Fruit fly (Drosophila melanogaster) whole organism, embryonic: ENCODE measurements around the gene Tsf2.

ENCODE experiments used
- CG10209 ChIP-seq: fragments of 200-800 bp; sonication (Bioruptor generic); optimal IDR thresholded peaks from 3 replicates; lab custom pipeline; 2017; ENCODE audit warnings: missing biosample characterization, mild to moderate bottlenecking, missing genetic modification characterization, missing genetic modification reagents
- CG10462 ChIP-seq: fragments of 200-800 bp; sonication (Bioruptor generic); optimal IDR thresholded peaks from 2 replicates; lab custom pipeline; 2016; ENCODE audit warnings: missing biosample characterization, missing genetic modification characterization
- CG10543 ChIP-seq: fragments of 200-800 bp; sonication (Bioruptor generic); optimal IDR thresholded peaks from 3 replicates; lab custom pipeline; 2017; ENCODE audit warnings: missing biosample characterization, mild to moderate bottlenecking, missing genetic modification characterization, moderate library complexity
- CG10654 ChIP-seq: fragments of 200-800 bp; sonication (Bioruptor generic); optimal IDR thresholded peaks from 2 replicates; lab custom pipeline; 2016; ENCODE audit warnings: missing biosample characterization, missing genetic modification characterization
- CG10979 ChIP-seq: fragments of 200-800 bp; sonication (Bioruptor generic); optimal IDR thresholded peaks from 2 replicates; lab custom pipeline; 2018; ENCODE audit warnings: missing biosample characterization, mild to moderate bottlenecking, missing genetic modification characterization, moderate library complexity
- CG13775 ChIP-seq: fragments of 200-800 bp; sonication (Bioruptor generic); optimal IDR thresholded peaks from 3 replicates; lab custom pipeline; 2017; ENCODE audit warnings: missing biosample characterization, mild to moderate bottlenecking, missing genetic modification characterization
- CG14441 ChIP-seq: fragments of 200-800 bp; sonication (Bioruptor generic); IDR thresholded peaks from 2 replicates; pipeline ENCODE4 v1.3.6; 2022; ENCODE audit warnings: missing biosample characterization, missing genetic modification characterization
- CG14710 ChIP-seq: fragments of 200-800 bp; sonication (Bioruptor generic); optimal IDR thresholded peaks from 3 replicates; lab custom pipeline; 2019; ENCODE audit warnings: missing biosample characterization, mild to moderate bottlenecking, missing genetic modification characterization, moderate library complexity
- CG15269 ChIP-seq: fragments of 200-800 bp; sonication (Bioruptor generic); optimal IDR thresholded peaks from 2 replicates; lab custom pipeline; 2018; ENCODE audit warnings: missing biosample characterization, mild to moderate bottlenecking, missing genetic modification characterization, moderate library complexity
- CG15479 ChIP-seq: fragments of 200-800 bp; sonication (Bioruptor generic); optimal IDR thresholded peaks from 3 replicates; lab custom pipeline; 2019; ENCODE audit warnings: missing biosample characterization, mild to moderate bottlenecking, missing genetic modification characterization, moderate library complexity
- CG15514 ChIP-seq: fragments of 200-800 bp; sonication (Bioruptor generic); optimal IDR thresholded peaks from 3 replicates; lab custom pipeline; 2017; ENCODE audit warnings: missing biosample characterization, missing genetic modification characterization, mild to moderate bottlenecking, moderate library complexity, missing genetic modification reagents
- CG17328 ChIP-seq: fragments of 200-800 bp; sonication (Bioruptor generic); IDR thresholded peaks from 2 replicates; pipeline ENCODE4 v1.3.6; 2022; ENCODE audit warnings: missing biosample characterization, missing genetic modification characterization
- CG30403 ChIP-seq: fragments of 200-800 bp; sonication (Bioruptor generic); optimal IDR thresholded peaks from 3 replicates; lab custom pipeline; 2016; ENCODE audit warnings: missing biosample characterization, missing genetic modification characterization
- CG34224 ChIP-seq: fragments of 200-800 bp; sonication (Bioruptor generic); IDR thresholded peaks from 3 replicates; pipeline ENCODE4 v1.3.6; 2022; ENCODE audit warnings: missing biosample characterization, missing genetic modification characterization; ENCODE audit not compliant: partially characterized antibody
- CG4424 ChIP-seq: fragments of 200-800 bp; sonication (Bioruptor generic); optimal IDR thresholded peaks from 3 replicates; lab custom pipeline; 2016; ENCODE audit warnings: missing biosample characterization, missing genetic modification characterization
- CG5180 ChIP-seq: fragments of 200-800 bp; sonication (Bioruptor generic); optimal IDR thresholded peaks from 3 replicates; lab custom pipeline; 2017; ENCODE audit warnings: missing biosample characterization, missing genetic modification characterization, mild to moderate bottlenecking, moderate library complexity, missing genetic modification reagents
- CG6765 ChIP-seq: fragments of 200-800 bp; sonication (Bioruptor generic); optimal IDR thresholded peaks from 3 replicates; lab custom pipeline; 2017; ENCODE audit warnings: missing biosample characterization, mild to moderate bottlenecking, missing genetic modification characterization
- CG8388 ChIP-seq: fragments of 200-800 bp; sonication (Bioruptor generic); optimal IDR thresholded peaks from 2 replicates; lab custom pipeline; 2019; ENCODE audit warnings: missing biosample characterization, mild to moderate bottlenecking, missing genetic modification characterization, moderate library complexity
- CG8765 ChIP-seq: fragments of 200-800 bp; sonication (Bioruptor generic); IDR thresholded peaks from 2 replicates; pipeline ENCODE4 v1.3.6; 2022; ENCODE audit warnings: missing biosample characterization, missing genetic modification characterization
- CG8924 ChIP-seq: fragments of 200-800 bp; optimal IDR thresholded peaks from 3 replicates; lab custom pipeline; 2019; ENCODE audit warnings: missing biosample characterization, mild to moderate bottlenecking, missing genetic modification characterization, moderate library complexity
- CTCF ChIP-seq: fragments of 200-800 bp; sonication (Bioruptor generic); optimal IDR thresholded peaks from 2 replicates; lab custom pipeline; 2017; ENCODE audit warnings: missing biosample characterization, mild to moderate bottlenecking, missing genetic modification characterization, moderate library complexity
- D ChIP-seq, 2 experiments: fragments of 200-800 bp in 1 of 2; fragments of >200 bp in 1 of 2; sonication (Bioruptor generic) in 1 of 2; optimal IDR thresholded peaks; 2 replicates in 1 of 2; 3 replicates in 1 of 2; lab custom pipeline; 2017; ENCODE audit warnings: mild to moderate bottlenecking in 1 of 2, missing biosample characterization in 1 of 2, missing genetic modification characterization in 1 of 2, missing genetic modification reagents in 1 of 2
- Dek ChIP-seq: fragments of 200-800 bp; sonication (Bioruptor generic); optimal IDR thresholded peaks from 3 replicates; lab custom pipeline; 2019; ENCODE audit warnings: missing biosample characterization, mild to moderate bottlenecking, missing genetic modification characterization, moderate library complexity
- ERR ChIP-seq: fragments of 200-800 bp; sonication (Bioruptor generic); optimal IDR thresholded peaks from 2 replicates; lab custom pipeline; 2016; ENCODE audit warnings: missing biosample characterization, missing genetic modification characterization
- Eip74EF ChIP-seq, 2 experiments: fragments of 200-800 bp in 1 of 2; fragments of >200 bp in 1 of 2; sonication (Bioruptor generic) in 1 of 2; optimal IDR thresholded peaks; 2 replicates each; lab custom pipeline; 2017 to 2019; ENCODE audit warnings: missing biosample characterization in 2 of 2, missing genetic modification characterization in 2 of 2, mild to moderate bottlenecking in 1 of 2, moderate library complexity in 1 of 2
- Ets65A ChIP-seq: fragments of 200-800 bp; sonication (Bioruptor generic); peaks from one replicate; lab custom pipeline; 2016; ENCODE audit warnings: missing biosample characterization, missing genetic modification characterization
- GATAe ChIP-seq: fragments of 200-800 bp; sonication (Bioruptor generic); conservative IDR thresholded peaks from 2 replicates; pipeline ENCODE4 v1.3.6; 2022; ENCODE audit warnings: missing biosample characterization, missing genetic modification characterization
- MESR4 ChIP-seq: fragments of 200-800 bp; sonication (Bioruptor generic); optimal IDR thresholded peaks from 2 replicates; lab custom pipeline; 2018; ENCODE audit warnings: missing biosample characterization, mild to moderate bottlenecking, missing genetic modification characterization, moderate library complexity
- Med ChIP-seq: fragments of 200-800 bp; sonication (Bioruptor generic); peaks from one replicate; lab custom pipeline; 2016; ENCODE audit warnings: missing biosample characterization, missing genetic modification characterization, mild to moderate bottlenecking, inconsistent platforms, moderate library complexity
- Myb ChIP-seq: fragments of 200-800 bp; sonication (Bioruptor generic); optimal IDR thresholded peaks from 2 replicates; lab custom pipeline; 2016; ENCODE audit warnings: missing biosample characterization, missing genetic modification characterization
- al ChIP-seq: fragments of 200-800 bp; sonication (Bioruptor generic); IDR thresholded peaks from 2 replicates; pipeline ENCODE4 v1.3.6; 2022; ENCODE audit warnings: missing biosample characterization, missing genetic modification characterization
- bsh ChIP-seq, 2 experiments: fragments of 200-800 bp; sonication (Bioruptor generic); optimal IDR thresholded peaks; 2 replicates each; lab custom pipeline; 2017 to 2018; ENCODE audit warnings: mild to moderate bottlenecking in 2 of 2, missing biosample characterization in 2 of 2, missing genetic modification characterization in 2 of 2, moderate library complexity in 1 of 2
- caup ChIP-seq: fragments of 200-800 bp; sonication (Bioruptor generic); optimal IDR thresholded peaks from 3 replicates; lab custom pipeline; 2017; ENCODE audit warnings: missing biosample characterization, mild to moderate bottlenecking, missing genetic modification characterization, moderate library complexity; ENCODE audit not compliant: severe bottlenecking
- cwo ChIP-seq: fragments of 200-800 bp; sonication (Bioruptor generic); optimal IDR thresholded peaks from 3 replicates; lab custom pipeline; 2017; ENCODE audit warnings: missing biosample characterization, missing genetic modification characterization, mild to moderate bottlenecking, moderate library complexity, missing genetic modification reagents
- gfzf ChIP-seq: fragments of 200-800 bp; sonication (Bioruptor generic); optimal IDR thresholded peaks from 2 replicates; lab custom pipeline; 2016; ENCODE audit warnings: missing biosample characterization, mild to moderate bottlenecking, missing genetic modification characterization, moderate library complexity
- ind ChIP-seq: fragments of 200-800 bp; sonication (Bioruptor generic); optimal IDR thresholded peaks from 3 replicates; lab custom pipeline; 2016; ENCODE audit warnings: missing biosample characterization, missing genetic modification characterization
- jumu ChIP-seq: fragments of 200-800 bp; sonication (Bioruptor generic); optimal IDR thresholded peaks from 3 replicates; lab custom pipeline; 2016; ENCODE audit warnings: missing biosample characterization, missing genetic modification characterization
- kay ChIP-seq: fragments of 200-800 bp; sonication (Bioruptor generic); optimal IDR thresholded peaks from 2 replicates; lab custom pipeline; 2016; ENCODE audit warnings: missing biosample characterization, missing genetic modification characterization
- lab ChIP-seq: fragments of 200-800 bp; sonication (Bioruptor generic); optimal IDR thresholded peaks from 3 replicates; lab custom pipeline; 2017; ENCODE audit warnings: missing biosample characterization, missing genetic modification characterization, mild to moderate bottlenecking, moderate library complexity, missing genetic modification reagents
- lilli ChIP-seq: fragments of 200-800 bp; sonication (Bioruptor generic); optimal IDR thresholded peaks from 3 replicates; lab custom pipeline; 2016; ENCODE audit warnings: missing biosample characterization, missing genetic modification characterization
- nerfin-1 ChIP-seq: fragments of 200-800 bp; sonication (Bioruptor generic); optimal IDR thresholded peaks from 3 replicates; lab custom pipeline; 2019; ENCODE audit warnings: missing biosample characterization, mild to moderate bottlenecking, missing genetic modification characterization, moderate library complexity
- odd ChIP-seq: fragments of 200-800 bp; sonication (Bioruptor generic); optimal IDR thresholded peaks from 2 replicates; lab custom pipeline; 2017; ENCODE audit warnings: missing biosample characterization, mild to moderate bottlenecking, missing genetic modification characterization
- pum ChIP-seq: fragments of 200-800 bp; sonication (Bioruptor generic); optimal IDR thresholded peaks from 2 replicates; lab custom pipeline; 2016; ENCODE audit warnings: missing biosample characterization, missing genetic modification characterization
- row ChIP-seq: fragments of 200-800 bp; sonication (Bioruptor generic); IDR thresholded peaks from 3 replicates; pipeline ENCODE4 v1.3.6; 2022; ENCODE audit warnings: missing biosample characterization, missing genetic modification characterization
- tll ChIP-seq, 2 experiments: fragments of 200-800 bp in 1 of 2; fragments of >200 bp in 1 of 2; sonication (Bioruptor generic) in 1 of 2; optimal IDR thresholded peaks; 2 replicates each; lab custom pipeline; 2017 to 2019; ENCODE audit warnings: missing biosample characterization in 2 of 2, missing genetic modification characterization in 2 of 2, mild to moderate bottlenecking in 1 of 2, moderate library complexity in 1 of 2

Gene Tsf2

DNA sequence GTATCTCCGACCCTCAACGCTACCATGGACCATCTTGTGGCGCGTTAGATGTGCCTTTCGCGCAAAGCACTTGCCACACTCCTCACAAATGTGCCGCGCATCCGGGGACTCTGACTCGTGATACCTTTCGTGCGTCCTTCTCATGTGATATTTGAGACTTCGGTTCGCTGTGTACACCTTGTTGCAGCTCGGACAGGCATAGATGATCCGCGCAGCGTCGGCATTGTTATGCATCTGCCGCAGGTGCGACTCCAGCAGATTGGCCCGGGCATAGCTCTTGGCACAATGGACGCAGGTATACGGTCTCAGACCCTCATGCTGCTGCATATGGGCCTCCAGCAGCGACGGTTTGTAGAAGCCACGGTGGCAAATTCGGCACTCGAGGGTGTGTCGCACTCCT is 27.5 kb downstream of the Tsf2 start (continued):
- TF ChIP-seq D (optimal IDR thresholded peaks at IDR 0.05; lab: Kevin White, UChicago) (peak; percentile 60), D (GFP tag; optimal IDR thresholded peaks at IDR 0.05; lab: Kevin White, UChicago) (no peak), CG15479 (GFP tag; lab: Kevin White, UChicago) (peak; percentile 35)
- TF ChIP-seq, all 482 proteins: peak for 12

DNA sequence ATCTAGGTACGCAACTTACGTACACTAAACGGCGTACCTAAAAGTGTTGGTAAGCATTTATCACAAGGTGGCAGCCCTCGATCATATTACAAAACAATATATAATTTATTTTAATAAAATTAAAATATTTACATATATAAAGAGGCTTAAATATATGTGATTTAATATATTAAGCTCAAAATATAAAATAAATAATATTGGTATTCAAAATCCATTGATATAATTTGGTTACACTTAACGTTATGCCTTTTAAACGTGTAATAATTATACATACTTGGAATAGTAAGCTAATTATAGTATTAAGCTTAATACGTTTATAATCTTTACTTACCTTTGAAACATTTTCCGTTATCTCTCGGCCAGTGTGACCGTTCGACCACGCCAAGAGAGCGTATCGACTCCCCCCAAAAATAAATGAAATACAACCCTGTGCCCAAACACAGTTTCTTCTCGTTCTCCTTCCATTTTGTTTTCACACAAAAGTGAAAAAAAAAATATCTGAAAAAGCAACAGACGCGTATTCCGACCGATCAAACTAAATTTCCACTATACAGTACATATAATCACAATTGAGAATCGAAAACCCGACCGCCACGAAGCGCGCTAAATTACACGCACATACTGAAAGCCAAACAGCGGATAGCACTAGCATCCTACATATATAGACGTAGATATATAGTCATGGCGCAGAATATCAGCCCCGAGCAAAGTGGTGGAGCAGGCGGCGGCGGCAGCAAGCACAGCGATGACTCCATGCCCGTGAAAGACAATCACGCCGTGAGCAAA is 29.5 kb downstream of the Tsf2 start, which contains the start of the genes CG10646 and vih:
Gene CG10646 (minus strand): TSS at position 30 of the 786 bp plus-strand sequence.
Gene vih (plus strand): TSS at position 428 of the 786 bp plus-strand sequence.
- TF ChIP-seq CG14441 (GFP tag; lab: Robert Waterston, UW) (0 out of 2 replicates have a peak, but pooled peaks have one; percentile 6), CG30403 (GFP tag; lab: Kevin White, UChicago) (peak; percentile 60), ind (GFP tag; lab: Kevin White, UChicago) (peak; percentile 59), CG14710 (tag; lab: Kevin White, UChicago) (peak; percentile 82), CG10654 (GFP tag; lab: Kevin White, UChicago) (peak; percentile 79), cwo (GFP tag; lab: Kevin White, UChicago) (peak; percentile 23), CG34224 (GFP tag; lab: Robert Waterston, UW) (0 out of 3 replicates have a peak, but pooled peaks have one; percentile 25), nerfin-1 (tag; lab: Kevin White, UChicago) (peak; percentile 21), CG10979 (tag; lab: Kevin White, UChicago) (peak; percentile 41), Myb (GFP tag; lab: Kevin White, UChicago) (peak; percentile 90), ERR (GFP tag; lab: Kevin White, UChicago) (no peak), Eip74EF (GFP tag; optimal IDR thresholded peaks at IDR 0.05; lab: Kevin White, UChicago) (peak in 1 of 2 experiments; percentile 0), CG15269 (tag; lab: Kevin White, UChicago) (peak; percentile 43), CG15514 (GFP tag; lab: Kevin White, UChicago) (peak; percentile 66), CG17328 (GFP tag; lab: Robert Waterston, UW) (no peak), pum (GFP tag; lab: Kevin White, UChicago) (no peak), bsh (GFP tag; optimal IDR thresholded peaks at IDR 0.05; lab: Kevin White, UChicago) (peak in 1 of 2 experiments; percentile 35), CG10543 (GFP tag; lab: Kevin White, UChicago) (peak; percentile 65), kay (GFP tag; lab: Kevin White, UChicago) (peak; percentile 13), CG13775 (peak; percentile 64), odd (GFP tag; lab: Kevin White, UChicago) (peak; percentile 36), Dek (tag; lab: Kevin White, UChicago) (peak; percentile 56), CG8924 (tag; lab: Kevin White, UChicago) (peak; percentile 63), CG4424 (GFP tag; lab: Kevin White, UChicago) (peak; percentile 51), CG10209 (GFP tag; lab: Kevin White, UChicago) (peak; percentile 48), MESR4 (GFP tag; lab: Kevin White, UChicago) (peak; percentile 96), jumu (GFP tag; lab: Kevin White, UChicago) (peak; percentile 31), gfzf (GFP tag; lab: Kevin White, UChicago) (peak; percentile 71), CG6765 (GFP tag; lab: Kevin White, UChicago) (peak; percentile 17), GATAe (GFP tag; lab: Robert Waterston, UW) (peak; percentile 55; the same call in 1 of the 2 replicates), tll (GFP tag; optimal IDR thresholded peaks at IDR 0.05; lab: Kevin White, UChicago) (no peak), CG5180 (GFP tag; lab: Kevin White, UChicago) (no peak), lab (GFP tag; lab: Kevin White, UChicago) (peak; percentile 57), CG10462 (peak; percentile 30), Med (peak; percentile 53), CG8388 (GFP tag; lab: Kevin White, UChicago) (peak; percentile 26), CTCF (peak; percentile 10), caup (GFP tag; lab: Kevin White, UChicago) (peak; percentile 47), lilli (GFP tag; lab: Kevin White, UChicago) (peak; percentile 38), al (0 out of 2 replicates have a peak, but pooled peaks have one; percentile 29), CG8765 (GFP tag; lab: Robert Waterston, UW) (no peak), row (GFP tag; lab: Robert Waterston, UW) (peak; percentile 63), Ets65A (GFP tag; lab: Kevin White, UChicago) (peak; percentile 92)
